Worm (Caenorhabditis elegans) whole organism, L4/young adult: ENCODE measurements around the gene col-173.

Source experiments
- W03F9.2 ChIP-seq: fragments of 150-350 bp; optimal IDR thresholded peaks from 2 replicates; lab custom pipeline; 2014; ENCODE audit warnings: missing biosample characterization, missing genetic modification characterization
- dao-5 ChIP-seq: sonication (generic microtip); optimal IDR thresholded peaks from 2 replicates; lab custom pipeline; 2016; ENCODE audit warnings: missing genotype, missing genetic modification characterization, moderate library complexity, missing compliant biosample characterization
- him-1 ChIP-seq: sonication (generic microtip); optimal IDR thresholded peaks from 2 replicates; lab custom pipeline; 2016; ENCODE audit warnings: missing genotype, missing genetic modification reagents, missing genetic modification characterization, missing compliant biosample characterization

ce11 chrX:6915279-6915678 lies 37.9 kb upstream of the col-173 start:
- no peak for TF ChIP-seq W03F9.2 (tag; lab: Kevin White, UChicago)
- no peak for TF ChIP-seq him-1 (tag; lab: Kevin White, UChicago)
- TF ChIP-seq dao-5 (tag; lab: Kevin White, UChicago), result no peak
